Fruit fly (Drosophila melanogaster): ENCODE data around the gene Chsy.
A peak's percentile ranks its signal among the peaks of the same experiment; 100 is the strongest.

The Chsy gene

DNA sequence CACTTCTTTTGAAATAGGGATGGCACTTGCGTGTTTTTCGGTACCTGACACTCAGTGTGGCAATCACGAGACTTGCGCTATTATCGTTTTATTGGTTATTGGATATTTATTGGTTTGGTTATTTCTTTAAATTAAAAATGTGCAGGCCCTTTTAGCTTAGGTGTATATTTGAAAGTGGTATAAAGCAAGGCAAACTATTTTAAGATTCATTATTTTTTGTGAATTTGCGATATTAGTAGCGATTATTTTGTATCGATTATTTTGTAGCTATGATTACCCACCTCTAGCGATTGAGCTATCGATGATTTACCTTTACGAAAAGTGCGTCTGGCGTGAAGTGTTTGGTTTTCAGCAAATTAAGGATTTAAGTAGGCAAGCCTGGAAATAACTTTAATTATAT is 10.5 kb downstream of the Chsy start, which contains the start of the genes CG9215 and CG8097 (continued):
- TF ChIP-seq CG7987 (GFP tag; optimal IDR thresholded peaks at IDR 0.05) (no peak), Pdp1 (GFP tag; optimal IDR thresholded peaks at IDR 0.05) (peak; percentile 12 to 42), Sry-β (GFP tag; optimal IDR thresholded peaks at IDR 0.05) (peak; percentile 2), maf-S (GFP tag; optimal IDR thresholded peaks at IDR 0.05) (peak; percentile 39), sna (GFP tag; IDR thresholded peaks at IDR 0.05; ENCODE audit: partially characterized antibody) (peak; percentile 96), Six4 (GFP tag; optimal IDR thresholded peaks at IDR 0.05) (no peak), ci (GFP tag; IDR thresholded peaks at IDR 0.05) (no peak), tap (tag; optimal IDR thresholded peaks at IDR 0.05) (no peak), Bdp1 (GFP tag; optimal IDR thresholded peaks at IDR 0.05) (no peak), cato (GFP tag; optimal IDR thresholded peaks at IDR 0.05; ENCODE audit: borderline replicate concordance) (no peak), Dbx (GFP tag; IDR thresholded peaks at IDR 0.05) (0 out of 3 replicates have a peak, but pooled peaks have one; percentile 15), CG4328 (GFP tag; optimal IDR thresholded peaks at IDR 0.05) (no peak), pan (optimal IDR thresholded peaks at IDR 0.05) (no peak), pan (GFP tag; optimal IDR thresholded peaks at IDR 0.05 in 1 of 2, IDR thresholded peaks at IDR 0.05 in 1 of 2) (no peak), cwo (GFP tag; optimal IDR thresholded peaks at IDR 0.05) (no peak), D19B (GFP tag; optimal IDR thresholded peaks at IDR 0.05) (no peak), phol (tag; optimal IDR thresholded peaks at IDR 0.05) (peak; percentile 56), sob (GFP tag; IDR thresholded peaks at IDR 0.05) (no peak; the same call in 1 of the 2 replicates), gsb (GFP tag; IDR thresholded peaks at IDR 0.05) (no peak), Rx (GFP tag; IDR thresholded peaks at IDR 0.05) (no peak), mirr (GFP tag; optimal IDR thresholded peaks at IDR 0.05) (no peak), CG30431 (GFP tag; optimal IDR thresholded peaks at IDR 0.05) (no peak), CG10462 (GFP tag; optimal IDR thresholded peaks at IDR 0.05) (peak; percentile 4), gfzf (GFP tag; optimal IDR thresholded peaks at IDR 0.05) (peak; percentile 36), CG2712 (tag; optimal IDR thresholded peaks at IDR 0.05) (peak; percentile 58), CG2120 (GFP tag; optimal IDR thresholded peaks at IDR 0.05) (peak; percentile 62), CG18599 (GFP tag; optimal IDR thresholded peaks at IDR 0.05) (no peak), Hand (GFP tag; optimal IDR thresholded peaks at IDR 0.05) (no peak), Dad (GFP tag; optimal IDR thresholded peaks at IDR 0.05) (peak; percentile 12), nom (GFP tag; optimal IDR thresholded peaks at IDR 0.05) (no peak), MBD-R2 (GFP tag; IDR thresholded peaks at IDR 0.05) (peak; percentile 61), CG6683 (GFP tag; optimal IDR thresholded peaks at IDR 0.05) (no peak), CG2889 (GFP tag; IDR thresholded peaks at IDR 0.05) (no peak), dati (GFP tag; IDR thresholded peaks at IDR 0.05) (no peak), CG12744 (GFP tag; optimal IDR thresholded peaks at IDR 0.05) (no peak), twi (tag; optimal IDR thresholded peaks at IDR 0.05) (no peak), CkIIα-i1 (GFP tag; IDR thresholded peaks at IDR 0.05) (no peak), wor (GFP tag; IDR thresholded peaks at IDR 0.05) (no peak), CG11560 (tag; IDR thresholded peaks at IDR 0.05) (no peak), NfI (GFP tag; optimal IDR thresholded peaks at IDR 0.05) (no peak), sc (optimal IDR thresholded peaks at IDR 0.05) (no peak), sc (GFP tag; optimal IDR thresholded peaks at IDR 0.05) (no peak), CG4730 (GFP tag; IDR thresholded peaks at IDR 0.05) (no peak), sim (GFP tag; IDR thresholded peaks at IDR 0.05) (no peak), slp2 (GFP tag; optimal IDR thresholded peaks at IDR 0.05) (no peak), chm (GFP tag; IDR thresholded peaks at IDR 0.05) (no peak), CG13123 (GFP tag; optimal IDR thresholded peaks at IDR 0.05) (no peak), CG30403 (GFP tag; optimal IDR thresholded peaks at IDR 0.05) (peak; percentile 54), her (GFP tag; optimal IDR thresholded peaks at IDR 0.05) (no peak), zen2 (GFP tag; IDR thresholded peaks at IDR 0.05; ENCODE audit: partially characterized antibody) (peak; percentile 79; the same call in 2 of the 3 replicates), Mad (GFP tag; optimal IDR thresholded peaks at IDR 0.05) (no peak), ssp (GFP tag; IDR thresholded peaks at IDR 0.05) (no peak)

All from whole organism, embryonic.